Worm (Caenorhabditis elegans): ENCODE results near the gene vhl-1.

The vhl-1 gene

DNA sequence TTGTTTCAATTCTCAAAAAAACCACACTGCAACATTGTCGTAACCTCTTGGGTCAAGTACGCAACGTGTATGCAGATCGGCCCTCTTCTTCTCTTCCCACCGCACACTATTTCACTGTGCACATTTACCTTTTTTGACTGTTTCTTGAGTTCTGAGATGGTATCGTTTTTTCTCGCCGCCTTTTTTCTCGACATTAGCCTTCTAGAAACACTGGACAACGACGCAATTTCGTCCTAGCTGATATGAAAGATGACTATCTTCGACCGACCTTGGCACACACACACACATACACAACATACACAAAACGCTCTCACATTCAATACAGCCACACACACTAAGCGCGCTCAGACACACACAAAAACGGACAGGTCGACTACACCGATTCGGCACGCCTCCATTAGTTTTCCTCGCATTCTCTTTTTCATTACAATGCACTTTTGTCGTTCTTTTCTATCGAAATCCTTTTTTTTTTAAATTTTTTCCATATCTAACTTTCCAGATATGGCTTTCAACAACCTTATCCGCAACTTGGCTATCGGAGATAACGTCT lies 32.3 kb downstream of the vhl-1 start, which contains the start of gene aco-1 (continued):
- TF ChIP-seq hmg-1.1 (GFP tag; IDR thresholded peaks at IDR 0.05) (no peak; the same call in 1 of the 2 replicates), ceh-20 (GFP tag; IDR thresholded peaks at IDR 0.05) (no peak), dmd-6 (GFP tag; IDR thresholded peaks at IDR 0.05) (peak; percentile 53), skn-1 (tag; optimal IDR thresholded peaks at IDR 0.05) (no peak), aly-2 (tag; optimal IDR thresholded peaks at IDR 0.05) (no peak)

DNA sequence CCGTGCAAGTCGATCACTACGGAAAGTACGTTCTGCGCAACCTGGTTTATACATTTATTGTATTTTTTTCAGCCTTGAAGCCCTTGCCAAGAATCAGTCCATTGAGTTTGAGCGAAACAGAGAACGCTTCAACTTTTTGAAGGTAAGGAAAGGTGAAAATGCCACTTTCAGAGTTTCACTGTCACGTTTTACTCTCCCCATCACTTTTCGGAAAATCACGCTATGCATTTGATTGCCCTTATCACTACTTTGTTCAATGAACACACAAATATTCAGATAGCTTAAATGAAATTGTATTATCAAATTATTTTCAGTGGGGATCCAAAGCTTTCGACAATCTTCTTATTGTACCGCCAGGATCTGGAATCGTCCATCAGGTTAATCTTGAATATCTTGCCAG lies 33.3 kb downstream of the vhl-1 start:
- no peak for TF ChIP-seq hmg-1.1 (GFP tag; IDR thresholded peaks at IDR 0.05)
- no peak for TF ChIP-seq cey-2 (tag; optimal IDR thresholded peaks at IDR 0.05; ENCODE audit: borderline replicate concordance, insufficient read depth)
- peak; percentile 78 for TF ChIP-seq nhr-28 (tag; optimal IDR thresholded peaks at IDR 0.05)
- no peak for TF ChIP-seq lin-39 (tag; optimal IDR thresholded peaks at IDR 0.05)
- TF ChIP-seq nhr-102 (tag; optimal IDR thresholded peaks at IDR 0.05), result no peak
- TF ChIP-seq hlh-11 (tag; optimal IDR thresholded peaks at IDR 0.05), result peak; percentile 10
- no peak for TF ChIP-seq ceh-44 (GFP tag; IDR thresholded peaks at IDR 0.05)
- TF ChIP-seq daf-16 (GFP tag; optimal IDR thresholded peaks at IDR 0.05), result no peak
- peak; percentile 44 for TF ChIP-seq daf-16 (tag; optimal IDR thresholded peaks at IDR 0.05)
- TF ChIP-seq lir-3 (tag; optimal IDR thresholded peaks at IDR 0.05), result no peak
- peak; percentile 56 for TF ChIP-seq dve-1 (tag; optimal IDR thresholded peaks at IDR 0.05; ENCODE audit: insufficient read depth)
- TF ChIP-seq unc-62 (GFP tag; optimal IDR thresholded peaks at IDR 0.05 in 1 of 2), result no peak
- TF ChIP-seq unc-62 (tag; optimal IDR thresholded peaks at IDR 0.05), result no peak
- TF ChIP-seq F37D6.2 (tag; optimal IDR thresholded peaks at IDR 0.05), result no peak
- no peak for TF ChIP-seq nhr-11 (tag; optimal IDR thresholded peaks at IDR 0.05)
- TF ChIP-seq snpc-1.2 (GFP tag; IDR thresholded peaks at IDR 0.05), result no peak
- peak in 1 of 2 experiments; percentile 19 for TF ChIP-seq mdl-1 (tag; optimal IDR thresholded peaks at IDR 0.05)
- TF ChIP-seq ctbp-1 (GFP tag; IDR thresholded peaks at IDR 0.05), result no peak
- no peak for TF ChIP-seq ceh-32 (tag; optimal IDR thresholded peaks at IDR 0.05; ENCODE audit: poor library complexity)
- no peak for TF ChIP-seq ceh-28 (tag; optimal IDR thresholded peaks at IDR 0.05)
- TF ChIP-seq egl-27 (tag; optimal IDR thresholded peaks at IDR 0.05), result no peak
- no peak for TF ChIP-seq mes-2 (tag; optimal IDR thresholded peaks at IDR 0.05; ENCODE audit: poor library complexity, severe bottlenecking)
- TF ChIP-seq snpc-4 (tag; optimal IDR thresholded peaks at IDR 0.05), result no peak
- no peak for TF ChIP-seq ztf-7 (tag; optimal IDR thresholded peaks at IDR 0.05)
- TF ChIP-seq dmd-6 (GFP tag; IDR thresholded peaks at IDR 0.05), result 0 out of 2 replicates have a peak, but pooled peaks have one; percentile 10
- no peak for TF ChIP-seq nhr-41 (GFP tag; IDR thresholded peaks at IDR 0.05)
- TF ChIP-seq arid-1 (GFP tag; conservative IDR thresholded peaks at IDR 0.05), result no peak
- no peak for TF ChIP-seq nhr-10 (tag; optimal IDR thresholded peaks at IDR 0.05)
- no peak for TF ChIP-seq set-16 (GFP tag; IDR thresholded peaks at IDR 0.05)
- no peak for TF ChIP-seq madf-5 (GFP tag; IDR thresholded peaks at IDR 0.05)
- TF ChIP-seq lin-29 (GFP tag; IDR thresholded peaks at IDR 0.05), result no peak
- TF ChIP-seq dmd-8 (GFP tag; IDR thresholded peaks at IDR 0.05), result no peak
- TF ChIP-seq pha-4 (GFP tag; IDR thresholded peaks at IDR 0.05), result 0 out of 2 replicates have a peak, but pooled peaks have one; percentile 18
- no peak for TF ChIP-seq pha-4 (tag; optimal IDR thresholded peaks at IDR 0.05)
- TF ChIP-seq mxl-3 (GFP tag; optimal IDR thresholded peaks at IDR 0.05), result no peak
- peak; percentile 37 for TF ChIP-seq hlh-30 (tag; optimal IDR thresholded peaks at IDR 0.05; ENCODE audit: insufficient read depth)
- no peak for TF ChIP-seq nhr-111 (GFP tag; optimal IDR thresholded peaks at IDR 0.05)
- peak; percentile 63 for TF ChIP-seq nhr-77 (tag; optimal IDR thresholded peaks at IDR 0.05)
- no peak for TF ChIP-seq mxl-2 (GFP tag; conservative IDR thresholded peaks at IDR 0.05)
- TF ChIP-seq ceh-82 (tag; optimal IDR thresholded peaks at IDR 0.05), result no peak
- TF ChIP-seq gei-8 (GFP tag; optimal IDR thresholded peaks at IDR 0.05), result no peak
- TF ChIP-seq ZK337.2 (GFP tag; IDR thresholded peaks at IDR 0.05), result no peak
- TF ChIP-seq F44E2.7 (GFP tag; IDR thresholded peaks at IDR 0.05), result no peak
- TF ChIP-seq pqm-1 (tag; optimal IDR thresholded peaks at IDR 0.05), result peak; percentile 40
- no peak for TF ChIP-seq nhr-76 (tag; optimal IDR thresholded peaks at IDR 0.05)

Measured in whole organism, L4 larva.